Fruit fly (Drosophila melanogaster): ENCODE data around the gene CG34179.

dm6 chr2L:6072124-6072523, 23.6 kb upstream of the CG34179 start:
- TF ChIP-seq CG8478 (optimal IDR thresholded peaks at IDR 0.05) (no peak), Dll (optimal IDR thresholded peaks at IDR 0.05) (no peak)
